Worm (Caenorhabditis elegans) whole organism, midembryonic: ENCODE data around the gene F37B4.15.

ENCODE experiments used
- T22C8.4 ChIP-seq: fragments of 200-800 bp; sonication (Bioruptor generic); IDR thresholded peaks from 2 replicates; pipeline ENCODE4 v1.3.6; 2022; ENCODE audit warnings: missing genetic modification characterization, missing compliant biosample characterization
- cog-1 ChIP-seq: sonication (generic microtip); optimal IDR thresholded peaks from 2 replicates; lab custom pipeline; 2016; ENCODE audit warnings: missing genetic modification characterization, missing compliant biosample characterization
- flt-1 ChIP-seq: fragments of 200-800 bp; sonication (Bioruptor generic); IDR thresholded peaks from 2 replicates; pipeline ENCODE4 v1.3.6; 2022; ENCODE audit warnings: missing genetic modification characterization, missing compliant biosample characterization
- klf-2 ChIP-seq: fragments of 200-800 bp; sonication (Bioruptor generic); conservative IDR thresholded peaks from 2 replicates; pipeline ENCODE4 v1.3.6; 2022; ENCODE audit warnings: missing genetic modification reagents, missing genetic modification characterization, missing compliant biosample characterization
- med-1 ChIP-seq: sonication (generic microtip); optimal IDR thresholded peaks from 2 replicates; lab custom pipeline; 2017; ENCODE audit warnings: missing genetic modification characterization, mild to moderate bottlenecking, missing compliant biosample characterization, antibody characterized with exemption, missing genetic modification reagents; ENCODE audit not compliant: insufficient read depth
- ref-1 ChIP-seq: fragments of 200-800 bp; sonication (Bioruptor generic); conservative IDR thresholded peaks from 2 replicates; pipeline ENCODE4 v1.3.6; 2022; ENCODE audit warnings: missing genetic modification reagents, missing genetic modification characterization, missing compliant biosample characterization
- tab-1 ChIP-seq: fragments of 200-800 bp; sonication (Bioruptor generic); IDR thresholded peaks from 2 replicates; pipeline ENCODE4 v1.3.6; 2022; ENCODE audit warnings: missing genetic modification characterization, missing compliant biosample characterization
- ztf-23 ChIP-seq: fragments of 200-800 bp; sonication (Bioruptor generic); IDR thresholded peaks from 2 replicates; pipeline ENCODE4 v1.3.6; 2022; ENCODE audit warnings: missing genetic modification reagents, missing genetic modification characterization, missing compliant biosample characterization
- ztf-29 ChIP-seq: fragments of 200-800 bp; sonication (Bioruptor generic); IDR thresholded peaks from 2 replicates; pipeline ENCODE4 v1.3.6; 2022; ENCODE audit warnings: missing genetic modification reagents, missing genetic modification characterization, missing compliant biosample characterization

F37B4.15 gene

DNA sequence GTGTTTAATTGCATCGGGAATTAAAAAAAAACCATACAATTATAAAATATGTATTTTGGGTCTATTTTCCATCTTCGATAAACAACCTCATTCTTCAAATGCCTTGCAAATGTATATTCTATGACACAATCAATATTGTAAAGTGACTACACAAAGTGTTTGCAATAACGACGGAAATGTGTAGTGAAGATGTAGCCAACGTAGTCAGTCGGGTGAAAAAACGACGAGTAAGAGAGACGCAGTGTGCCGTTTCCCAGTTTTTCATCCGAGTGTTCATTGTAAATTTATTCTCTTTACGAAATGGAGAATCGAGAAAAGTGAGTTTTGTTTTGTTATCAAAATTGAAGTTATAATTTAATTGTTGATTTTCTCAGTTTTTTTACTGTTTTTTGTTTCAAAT, at the start of gene F37B4.15:
Gene F37B4.15, plus strand, starts transcription at position 301 of the 400 bp plus-strand sequence.
- TF ChIP-seq T22C8.4 (GFP tag; lab: Robert Waterston, UW) = no peak
- TF ChIP-seq ztf-23 (GFP tag; lab: Robert Waterston, UW) = no peak
- TF ChIP-seq ref-1 (GFP tag; lab: Robert Waterston, UW) = no peak
- TF ChIP-seq klf-2 (GFP tag; lab: Robert Waterston, UW) = no peak
- TF ChIP-seq tab-1 (GFP tag; lab: Robert Waterston, UW) = no peak
- no peak for TF ChIP-seq cog-1 (tag; lab: Kevin White, UChicago)
- no peak for TF ChIP-seq med-1 (GFP tag; lab: Kevin White, UChicago)
- no peak for TF ChIP-seq ztf-29 (GFP tag; lab: Robert Waterston, UW)

DNA sequence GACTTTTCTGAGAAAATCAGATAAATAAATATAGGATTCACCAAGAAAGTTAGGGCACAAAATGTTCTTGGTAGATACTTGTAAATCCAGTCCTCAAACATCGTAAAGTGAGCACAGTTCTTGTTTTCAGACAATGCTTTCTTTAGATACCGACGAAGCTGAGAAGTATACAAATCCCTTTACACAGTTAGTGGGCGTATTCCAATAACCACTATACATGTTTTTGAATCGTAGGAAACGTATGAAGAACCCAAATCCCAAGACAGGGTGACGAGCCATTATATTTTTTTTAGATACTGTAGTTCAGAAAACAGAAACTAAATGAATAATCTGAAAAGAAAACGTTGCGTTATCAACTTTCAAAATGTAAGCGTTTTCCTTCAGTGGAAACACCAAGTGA, 46.3 kb upstream of the F37B4.15 start, which contains the start of gene srj-44:
Gene srj-44, minus strand, starts transcription at position 101 of the 400 bp plus-strand sequence.
- TF ChIP-seq cog-1 (tag; lab: Kevin White, UChicago) = no peak

DNA sequence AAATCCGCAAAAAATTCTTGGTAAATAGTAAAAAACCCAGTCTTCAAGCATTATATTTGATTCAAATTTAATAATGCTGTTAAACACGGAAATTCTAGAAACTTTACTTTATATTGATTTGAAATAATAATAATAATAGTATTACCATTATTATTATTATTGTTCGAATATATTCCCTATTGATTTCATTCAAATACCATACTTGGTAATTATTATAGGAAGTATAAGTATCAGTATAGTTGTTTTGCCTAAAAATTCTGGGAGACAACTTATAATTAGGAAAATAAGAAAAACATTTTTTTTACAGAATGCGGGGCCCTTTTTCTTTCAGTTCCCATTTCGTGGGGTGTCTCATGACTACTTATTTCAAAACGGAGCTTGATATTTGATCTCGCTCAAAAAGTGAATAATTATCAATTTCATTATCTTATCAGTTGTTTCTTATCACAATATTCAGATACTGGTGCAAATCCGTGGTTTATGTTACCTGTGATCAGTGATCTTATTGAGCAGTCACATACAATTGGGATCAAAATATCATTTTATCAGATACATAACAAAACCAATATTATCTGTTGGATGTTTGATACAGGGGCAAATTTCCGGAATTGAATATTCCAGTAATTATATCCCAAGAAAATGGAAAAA, 43.6 kb upstream of the F37B4.15 start, which contains the start of gene srj-49:
Gene srj-49, minus strand, starts transcription at position 51 of the 648 bp plus-strand sequence.
- no peak for TF ChIP-seq med-1 (GFP tag; lab: Kevin White, UChicago)
- no peak for TF ChIP-seq ztf-29 (GFP tag; lab: Robert Waterston, UW)
- no peak for TF ChIP-seq tab-1 (GFP tag; lab: Robert Waterston, UW)
- no peak for TF ChIP-seq cog-1 (tag; lab: Kevin White, UChicago)
- TF ChIP-seq ref-1 (GFP tag; lab: Robert Waterston, UW) = no peak
- no peak for TF ChIP-seq ztf-23 (GFP tag; lab: Robert Waterston, UW)
- no peak for TF ChIP-seq flt-1 (GFP tag; lab: Robert Waterston, UW)

DNA sequence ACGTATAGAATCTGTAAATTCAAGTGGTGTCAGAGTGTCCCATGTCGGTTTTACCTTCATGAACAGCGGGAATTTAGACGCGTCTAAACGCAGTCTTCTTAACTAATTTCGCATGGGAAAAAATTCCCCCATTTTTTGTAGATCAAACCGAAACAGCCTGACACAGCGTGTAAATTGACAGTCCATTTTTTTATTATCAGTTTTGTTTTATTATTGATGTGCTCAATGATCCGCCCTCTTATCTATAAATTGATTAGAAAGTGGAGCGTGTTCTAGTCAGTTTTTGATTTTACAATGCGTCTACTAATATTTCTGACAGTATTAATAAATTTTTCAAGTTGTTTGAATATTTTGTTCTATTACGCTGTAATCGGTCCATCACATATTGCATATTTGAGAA, 43.0 kb upstream of the F37B4.15 start, which contains the start of gene ugt-53:
Gene ugt-53, plus strand, starts transcription at position 273 of the 400 bp plus-strand sequence.
- TF ChIP-seq ztf-23 (GFP tag; lab: Robert Waterston, UW) (no peak), T22C8.4 (GFP tag; lab: Robert Waterston, UW) (no peak), cog-1 (tag; lab: Kevin White, UChicago) (no peak), flt-1 (GFP tag; lab: Robert Waterston, UW) (no peak), klf-2 (GFP tag; lab: Robert Waterston, UW) (no peak), ztf-29 (GFP tag; lab: Robert Waterston, UW) (no peak), med-1 (GFP tag; lab: Kevin White, UChicago) (no peak), ref-1 (GFP tag; lab: Robert Waterston, UW) (no peak), tab-1 (GFP tag; lab: Robert Waterston, UW) (no peak)

DNA sequence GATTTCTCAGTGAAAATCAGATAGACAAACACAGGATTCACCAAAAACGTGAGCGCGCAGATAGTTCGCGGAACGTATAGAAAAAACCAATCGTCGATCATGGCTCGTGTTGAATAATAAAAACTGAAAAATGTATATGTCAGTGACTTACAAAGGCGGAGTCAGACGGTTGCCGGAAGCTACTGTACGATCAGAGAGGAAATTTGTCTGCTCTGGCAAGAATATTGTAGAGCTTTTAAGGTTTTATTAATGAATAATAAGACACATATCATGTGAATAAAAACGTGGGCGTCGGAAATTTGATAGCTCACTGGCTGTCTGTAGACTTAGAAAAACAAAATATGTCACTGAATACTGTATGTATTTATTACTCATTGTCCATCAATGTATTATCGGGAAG, 36.6 kb upstream of the F37B4.15 start, which contains the start of gene srj-57:
Gene srj-57, minus strand, starts transcription at position 101 of the 400 bp plus-strand sequence.
- no peak for TF ChIP-seq tab-1 (GFP tag; lab: Robert Waterston, UW)
- TF ChIP-seq ref-1 (GFP tag; lab: Robert Waterston, UW) = no peak
- no peak for TF ChIP-seq ztf-29 (GFP tag; lab: Robert Waterston, UW)
- TF ChIP-seq klf-2 (GFP tag; lab: Robert Waterston, UW) = no peak
- no peak for TF ChIP-seq ztf-23 (GFP tag; lab: Robert Waterston, UW)
- TF ChIP-seq cog-1 (tag; lab: Kevin White, UChicago) = no peak
- TF ChIP-seq med-1 (GFP tag; lab: Kevin White, UChicago) = no peak
- TF ChIP-seq T22C8.4 (GFP tag; lab: Robert Waterston, UW) = no peak
- no peak for TF ChIP-seq flt-1 (GFP tag; lab: Robert Waterston, UW)

DNA sequence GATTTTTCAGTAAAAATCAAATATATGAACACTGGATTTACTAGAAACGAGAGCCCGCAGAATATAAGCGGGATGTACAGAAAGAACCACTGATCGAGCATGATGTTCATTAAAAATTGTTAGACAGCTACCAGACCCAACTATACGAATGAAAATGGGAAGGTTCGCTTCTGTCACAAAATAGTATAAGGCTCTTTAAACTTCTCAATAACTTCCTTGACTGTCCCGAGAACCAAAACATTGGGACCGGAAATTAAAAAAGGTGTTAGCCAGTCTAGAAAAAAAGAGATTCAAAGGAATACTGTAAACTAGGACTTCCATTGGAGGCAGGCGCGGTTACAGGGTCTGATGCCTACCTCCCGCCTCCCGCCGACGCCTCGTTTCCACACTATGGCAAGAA, 34.2 kb upstream of the F37B4.15 start, which contains the start of gene srj-55:
Gene srj-55, minus strand, starts transcription at position 101 of the 400 bp plus-strand sequence.
- TF ChIP-seq flt-1 (GFP tag; lab: Robert Waterston, UW) (no peak), cog-1 (tag; lab: Kevin White, UChicago) (no peak), ref-1 (GFP tag; lab: Robert Waterston, UW) (no peak), klf-2 (GFP tag; lab: Robert Waterston, UW) (no peak), T22C8.4 (GFP tag; lab: Robert Waterston, UW) (no peak), ztf-29 (GFP tag; lab: Robert Waterston, UW) (no peak), tab-1 (GFP tag; lab: Robert Waterston, UW) (no peak), med-1 (GFP tag; lab: Kevin White, UChicago) (no peak), ztf-23 (GFP tag; lab: Robert Waterston, UW) (no peak)

DNA sequence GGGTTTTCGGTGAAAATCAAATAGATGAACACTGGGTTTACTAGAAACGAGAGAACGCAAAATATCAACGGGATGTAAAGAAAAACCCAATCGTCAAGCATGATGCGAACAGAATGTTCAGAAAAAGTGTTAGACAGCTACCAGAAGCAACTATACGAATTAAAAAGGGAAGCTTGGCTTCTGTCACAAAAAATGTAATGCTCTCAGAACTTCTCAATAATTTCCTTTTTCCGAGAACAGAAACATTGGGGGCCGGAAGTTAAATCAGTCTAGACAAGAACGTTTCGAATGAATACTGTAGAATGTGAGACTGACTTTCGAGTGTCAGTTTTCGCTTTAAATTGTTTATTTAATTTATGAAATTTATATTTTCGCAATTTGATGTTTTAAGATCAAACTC, 32.3 kb upstream of the F37B4.15 start, which contains the start of gene srj-54:
Gene srj-54, minus strand, starts transcription at position 101 of the 400 bp plus-strand sequence.
- no peak for TF ChIP-seq tab-1 (GFP tag; lab: Robert Waterston, UW)
- TF ChIP-seq ztf-23 (GFP tag; lab: Robert Waterston, UW) = no peak
- TF ChIP-seq ref-1 (GFP tag; lab: Robert Waterston, UW) = no peak
- no peak for TF ChIP-seq klf-2 (GFP tag; lab: Robert Waterston, UW)
- TF ChIP-seq med-1 (GFP tag; lab: Kevin White, UChicago) = no peak
- no peak for TF ChIP-seq cog-1 (tag; lab: Kevin White, UChicago)
- no peak for TF ChIP-seq flt-1 (GFP tag; lab: Robert Waterston, UW)
- TF ChIP-seq ztf-29 (GFP tag; lab: Robert Waterston, UW) = no peak
- TF ChIP-seq T22C8.4 (GFP tag; lab: Robert Waterston, UW) = no peak

DNA sequence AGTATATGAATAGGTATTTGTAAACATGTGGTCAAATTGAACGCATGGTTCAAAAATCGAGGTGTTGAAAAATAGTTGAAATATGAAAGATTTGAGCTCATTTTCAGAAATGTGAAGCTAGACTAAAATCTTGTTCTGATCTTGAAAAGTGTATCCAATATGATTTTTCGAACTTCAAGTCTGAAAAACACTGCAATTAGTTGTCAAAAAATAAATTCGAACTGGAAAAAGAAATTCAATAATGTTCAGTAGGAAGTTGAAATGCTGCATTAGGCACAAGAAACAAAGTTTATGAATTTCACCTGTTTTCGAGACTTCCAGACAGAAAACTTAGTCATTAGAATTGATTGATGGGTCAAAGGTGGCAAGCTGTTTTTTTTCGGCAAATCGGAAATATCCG, 30.5 kb upstream of the F37B4.15 start, which contains the start of gene srh-270:
Gene srh-270, minus strand, starts transcription at position 101 of the 400 bp plus-strand sequence.
- no peak for TF ChIP-seq cog-1 (tag; lab: Kevin White, UChicago)
- TF ChIP-seq klf-2 (GFP tag; lab: Robert Waterston, UW) = no peak
- no peak for TF ChIP-seq med-1 (GFP tag; lab: Kevin White, UChicago)
- no peak for TF ChIP-seq ztf-29 (GFP tag; lab: Robert Waterston, UW)

DNA sequence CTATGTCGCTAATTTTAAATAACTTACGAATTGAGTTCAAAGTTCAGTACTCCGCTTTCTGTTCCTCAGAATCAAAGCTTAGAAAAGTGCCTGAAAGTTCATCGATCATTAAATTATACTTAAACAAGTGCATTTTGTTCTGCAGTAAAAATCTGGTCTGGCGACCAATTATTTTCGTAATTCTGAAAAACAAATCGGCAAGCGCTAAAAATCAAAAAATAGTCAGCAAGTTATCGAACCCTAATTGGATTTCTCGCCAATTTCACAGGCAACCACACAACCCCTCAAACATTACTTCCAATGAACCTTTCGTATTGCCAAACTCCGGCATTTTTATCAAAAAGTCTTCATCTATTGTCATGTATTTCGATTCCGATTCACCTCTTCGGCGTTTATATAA, 29.0 kb upstream of the F37B4.15 start, which contains the start of gene srh-272:
Gene srh-272, plus strand, starts transcription at position 301 of the 400 bp plus-strand sequence.
- TF ChIP-seq T22C8.4 (GFP tag; lab: Robert Waterston, UW) (no peak), tab-1 (GFP tag; lab: Robert Waterston, UW) (no peak), klf-2 (GFP tag; lab: Robert Waterston, UW) (no peak), ref-1 (GFP tag; lab: Robert Waterston, UW) (no peak), ztf-29 (GFP tag; lab: Robert Waterston, UW) (no peak), flt-1 (GFP tag; lab: Robert Waterston, UW) (no peak), cog-1 (tag; lab: Kevin White, UChicago) (no peak), med-1 (GFP tag; lab: Kevin White, UChicago) (no peak), ztf-23 (GFP tag; lab: Robert Waterston, UW) (no peak)
